Fruit fly (Drosophila melanogaster) whole organism, embryonic: ENCODE measurements around the gene Rrp47.

ENCODE experiments used
- Ada2b ChIP-seq: fragments of 200-800 bp; sonication (Bioruptor generic); IDR thresholded peaks from 2 replicates; pipeline ENCODE4 v1.3.6; 2022; ENCODE audit warnings: missing biosample characterization, missing genetic modification characterization
- Atf-2 ChIP-seq: fragments of 200-800 bp; sonication (Bioruptor generic); optimal IDR thresholded peaks from 2 replicates; lab custom pipeline; 2016; ENCODE audit warnings: missing biosample characterization, missing genetic modification characterization
- B-H2 ChIP-seq: fragments of 200-800 bp; sonication (Bioruptor generic); optimal IDR thresholded peaks from 2 replicates; lab custom pipeline; 2018; ENCODE audit warnings: missing biosample characterization, mild to moderate bottlenecking, missing genetic modification characterization
- BEAF-32 ChIP-seq: fragments of 200-800 bp; sonication (Bioruptor generic); optimal IDR thresholded peaks from 3 replicates; lab custom pipeline; 2017; ENCODE audit warnings: missing biosample characterization, missing genetic modification characterization, mild to moderate bottlenecking, moderate library complexity, missing genetic modification reagents
- CG10147 ChIP-seq: fragments of 200-800 bp; sonication (Bioruptor generic); optimal IDR thresholded peaks from 2 replicates; lab custom pipeline; 2019; ENCODE audit warnings: missing biosample characterization, mild to moderate bottlenecking, missing genetic modification characterization, moderate library complexity
- CG1024 ChIP-seq: fragments of 200-800 bp; sonication (Bioruptor generic); IDR thresholded peaks from 2 replicates; pipeline ENCODE4 v1.3.6; 2022; ENCODE audit warnings: missing biosample characterization, missing genetic modification characterization
- CG10543 ChIP-seq: fragments of 200-800 bp; sonication (Bioruptor generic); optimal IDR thresholded peaks from 3 replicates; lab custom pipeline; 2017; ENCODE audit warnings: missing biosample characterization, mild to moderate bottlenecking, missing genetic modification characterization, moderate library complexity
- CG12219 ChIP-seq: fragments of 200-800 bp; sonication (Bioruptor generic); optimal IDR thresholded peaks from 3 replicates; lab custom pipeline; 2018; ENCODE audit warnings: missing biosample characterization, mild to moderate bottlenecking, missing genetic modification characterization
- CG12236 ChIP-seq: fragments of 200-800 bp; sonication (Bioruptor generic); optimal IDR thresholded peaks from 2 replicates; lab custom pipeline; 2016; ENCODE audit warnings: missing biosample characterization, missing genetic modification characterization
- CG12942 ChIP-seq: fragments of 200-800 bp; sonication (Bioruptor generic); optimal IDR thresholded peaks from 3 replicates; lab custom pipeline; 2016; ENCODE audit warnings: missing biosample characterization, missing genetic modification characterization
- CG14710 ChIP-seq: fragments of 200-800 bp; sonication (Bioruptor generic); optimal IDR thresholded peaks from 3 replicates; lab custom pipeline; 2019; ENCODE audit warnings: missing biosample characterization, mild to moderate bottlenecking, missing genetic modification characterization, moderate library complexity
- CG15269 ChIP-seq: fragments of 200-800 bp; sonication (Bioruptor generic); optimal IDR thresholded peaks from 2 replicates; lab custom pipeline; 2018; ENCODE audit warnings: missing biosample characterization, mild to moderate bottlenecking, missing genetic modification characterization, moderate library complexity
- CG17385 ChIP-seq: fragments of 200-800 bp; sonication (Bioruptor generic); optimal IDR thresholded peaks from 3 replicates; lab custom pipeline; 2018; ENCODE audit warnings: missing biosample characterization, mild to moderate bottlenecking, missing genetic modification characterization
- CG17612 ChIP-seq: fragments of 200-800 bp; sonication (Bioruptor generic); IDR thresholded peaks from 2 replicates; pipeline ENCODE4 v1.3.6; 2022; ENCODE audit warnings: missing biosample characterization, missing genetic modification characterization
- CG1832 ChIP-seq: fragments of 200-800 bp; sonication (Bioruptor generic); optimal IDR thresholded peaks from 2 replicates; lab custom pipeline; 2017; ENCODE audit warnings: missing biosample characterization, mild to moderate bottlenecking, missing genetic modification characterization, inconsistent platforms
- CG2199 ChIP-seq: fragments of 200-800 bp; sonication (Bioruptor generic); IDR thresholded peaks from 3 replicates; pipeline ENCODE4 v1.3.6; 2022; ENCODE audit warnings: missing biosample characterization, missing genetic modification characterization
- CG3281 ChIP-seq: fragments of 200-800 bp; sonication (Bioruptor generic); optimal IDR thresholded peaks from 3 replicates; lab custom pipeline; 2017; ENCODE audit warnings: missing biosample characterization, mild to moderate bottlenecking, missing genetic modification characterization
- CG33557 ChIP-seq: fragments of 200-800 bp; sonication (Bioruptor generic); optimal IDR thresholded peaks from 2 replicates; lab custom pipeline; 2019; ENCODE audit warnings: missing biosample characterization, mild to moderate bottlenecking, missing genetic modification characterization, moderate library complexity
- CG43689 ChIP-seq: fragments of 200-800 bp; sonication (Bioruptor generic); IDR thresholded peaks from 2 replicates; pipeline ENCODE4 v1.3.6; 2022; ENCODE audit warnings: missing biosample characterization, missing genetic modification characterization
- CG6765 ChIP-seq: fragments of 200-800 bp; sonication (Bioruptor generic); optimal IDR thresholded peaks from 3 replicates; lab custom pipeline; 2017; ENCODE audit warnings: missing biosample characterization, mild to moderate bottlenecking, missing genetic modification characterization
- CG7357 ChIP-seq: fragments of 200-800 bp; sonication (Bioruptor generic); IDR thresholded peaks from 3 replicates; pipeline ENCODE4 v1.3.6; 2022; ENCODE audit warnings: missing biosample characterization, missing genetic modification characterization
- CG7556 ChIP-seq: fragments of 200-800 bp; sonication (Bioruptor generic); optimal IDR thresholded peaks from 2 replicates; lab custom pipeline; 2017; ENCODE audit warnings: missing biosample characterization, mild to moderate bottlenecking, missing genetic modification characterization
- CG8359 ChIP-seq: fragments of 200-800 bp; sonication (Bioruptor generic); optimal IDR thresholded peaks from 2 replicates; lab custom pipeline; 2017; ENCODE audit warnings: missing biosample characterization, mild to moderate bottlenecking, missing genetic modification characterization, borderline replicate concordance
- CG9437 ChIP-seq: fragments of 200-800 bp; sonication (Bioruptor generic); optimal IDR thresholded peaks from 2 replicates; lab custom pipeline; 2018; ENCODE audit warnings: missing biosample characterization, mild to moderate bottlenecking, missing genetic modification characterization
- CG9876 ChIP-seq: fragments of 200-800 bp; sonication (Bioruptor generic); optimal IDR thresholded peaks from 2 replicates; lab custom pipeline; 2016; ENCODE audit warnings: missing biosample characterization, missing genetic modification characterization
- Dp ChIP-seq: fragments of 200-800 bp; sonication (Bioruptor generic); optimal IDR thresholded peaks from 2 replicates; lab custom pipeline; 2018; ENCODE audit warnings: missing biosample characterization, mild to moderate bottlenecking, missing genetic modification characterization, moderate library complexity
- Drgx ChIP-seq: fragments of 200-800 bp; sonication (Bioruptor generic); IDR thresholded peaks from 2 replicates; pipeline ENCODE4 v1.3.6; 2022; ENCODE audit warnings: missing biosample characterization, missing genetic modification characterization
- E2f2 ChIP-seq: fragments of 200-800 bp; sonication (Bioruptor generic); IDR thresholded peaks from 2 replicates; pipeline ENCODE4 v1.3.6; 2022; ENCODE audit warnings: missing biosample characterization, missing genetic modification characterization
- HHEX ChIP-seq: fragments of 200-800 bp; sonication (Bioruptor generic); optimal IDR thresholded peaks from 3 replicates; lab custom pipeline; 2017; ENCODE audit warnings: missing biosample characterization, mild to moderate bottlenecking, missing genetic modification characterization, missing genetic modification reagents
- Myb ChIP-seq: fragments of 200-800 bp; sonication (Bioruptor generic); optimal IDR thresholded peaks from 2 replicates; lab custom pipeline; 2016; ENCODE audit warnings: missing biosample characterization, missing genetic modification characterization
- Nf-YB ChIP-seq: fragments of 200-800 bp; sonication (Bioruptor generic); optimal IDR thresholded peaks from 3 replicates; lab custom pipeline; 2019; ENCODE audit warnings: missing biosample characterization, mild to moderate bottlenecking, missing genetic modification characterization, moderate library complexity
- PHDP ChIP-seq: fragments of 200-800 bp; sonication (Bioruptor generic); optimal IDR thresholded peaks from 3 replicates; lab custom pipeline; 2018; ENCODE audit warnings: missing biosample characterization, mild to moderate bottlenecking, missing genetic modification characterization, moderate library complexity
- Ravus ChIP-seq: fragments of 200-800 bp; sonication (Bioruptor generic); IDR thresholded peaks from 2 replicates; pipeline ENCODE4 v1.3.6; 2022; ENCODE audit warnings: missing biosample characterization, missing genetic modification characterization
- Side ChIP-seq: fragments of 200-800 bp; sonication (Bioruptor generic); optimal IDR thresholded peaks from 2 replicates; lab custom pipeline; 2016; ENCODE audit warnings: missing biosample characterization, missing genetic modification characterization
- Sry-β ChIP-seq: fragments of 200-800 bp; sonication (Bioruptor generic); optimal IDR thresholded peaks from 2 replicates; lab custom pipeline; 2018; ENCODE audit warnings: missing biosample characterization, mild to moderate bottlenecking, missing genetic modification characterization, moderate library complexity
- ara ChIP-seq: fragments of 200-800 bp; sonication (Bioruptor generic); IDR thresholded peaks from 2 replicates; pipeline ENCODE4 v1.3.6; 2022; ENCODE audit warnings: missing biosample characterization, missing genetic modification characterization
- ato ChIP-seq: fragments of 200-800 bp; sonication (Bioruptor generic); IDR thresholded peaks from 2 replicates; pipeline ENCODE4 v1.3.6; 2022; ENCODE audit warnings: missing biosample characterization, missing genetic modification characterization; ENCODE audit not compliant: partially characterized antibody
- bab2 ChIP-seq: fragments of 200-800 bp; sonication (Bioruptor generic); optimal IDR thresholded peaks from 2 replicates; lab custom pipeline; 2016; ENCODE audit warnings: missing biosample characterization, missing genetic modification characterization
- chif ChIP-seq, 2 experiments: fragments of 200-800 bp; sonication (Bioruptor generic); optimal IDR thresholded peaks; 3 replicates each; lab custom pipeline; 2016; ENCODE audit warnings: missing biosample characterization in 2 of 2, missing genetic modification characterization in 2 of 2
- croc ChIP-seq: fragments of 200-800 bp; sonication (Bioruptor generic); conservative IDR thresholded peaks from 3 replicates; pipeline ENCODE4 v1.3.6; 2022; ENCODE audit warnings: missing biosample characterization, missing genetic modification characterization
- gcm2 ChIP-seq: fragments of 200-800 bp; sonication (Bioruptor generic); optimal IDR thresholded peaks from 2 replicates; lab custom pipeline; 2016; ENCODE audit warnings: missing biosample characterization, missing genetic modification characterization
- lilli ChIP-seq: fragments of 200-800 bp; sonication (Bioruptor generic); optimal IDR thresholded peaks from 3 replicates; lab custom pipeline; 2016; ENCODE audit warnings: missing biosample characterization, missing genetic modification characterization
- odd ChIP-seq: fragments of 200-800 bp; sonication (Bioruptor generic); optimal IDR thresholded peaks from 2 replicates; lab custom pipeline; 2017; ENCODE audit warnings: missing biosample characterization, mild to moderate bottlenecking, missing genetic modification characterization
- phol ChIP-seq: fragments of 200-800 bp; sonication (Bioruptor generic); optimal IDR thresholded peaks from 3 replicates; lab custom pipeline; 2018; ENCODE audit warnings: missing biosample characterization, mild to moderate bottlenecking, missing genetic modification characterization, moderate library complexity
- pita ChIP-seq: fragments of 200-800 bp; sonication (Bioruptor generic); optimal IDR thresholded peaks from 2 replicates; lab custom pipeline; 2017; ENCODE audit warnings: missing biosample characterization, mild to moderate bottlenecking, missing genetic modification characterization
- ro ChIP-seq: fragments of 200-800 bp; sonication (Bioruptor generic); IDR thresholded peaks from 2 replicates; pipeline ENCODE4 v1.3.6; 2022; ENCODE audit warnings: missing biosample characterization, missing genetic modification characterization
- row ChIP-seq: fragments of 200-800 bp; sonication (Bioruptor generic); IDR thresholded peaks from 3 replicates; pipeline ENCODE4 v1.3.6; 2022; ENCODE audit warnings: missing biosample characterization, missing genetic modification characterization
- sisA ChIP-seq: fragments of 200-800 bp; sonication (Bioruptor generic); IDR thresholded peaks from 2 replicates; pipeline ENCODE4 v1.3.6; 2022; ENCODE audit warnings: missing biosample characterization, missing genetic modification characterization
- sr ChIP-seq: fragments of 200-800 bp; sonication (Bioruptor generic); IDR thresholded peaks from 3 replicates; pipeline ENCODE4 v1.3.6; 2022; ENCODE audit warnings: missing biosample characterization, missing genetic modification characterization
- tio ChIP-seq: fragments of 200-800 bp; sonication (Bioruptor generic); optimal IDR thresholded peaks from 2 replicates; lab custom pipeline; 2017; ENCODE audit warnings: missing biosample characterization, missing genetic modification characterization, inconsistent platforms
- zfh1 ChIP-seq: fragments of 200-800 bp; sonication (Bioruptor generic); IDR thresholded peaks from 3 replicates; pipeline ENCODE4 v1.3.6; 2022; ENCODE audit warnings: missing biosample characterization, missing genetic modification characterization

Gene Rrp47

DNA sequence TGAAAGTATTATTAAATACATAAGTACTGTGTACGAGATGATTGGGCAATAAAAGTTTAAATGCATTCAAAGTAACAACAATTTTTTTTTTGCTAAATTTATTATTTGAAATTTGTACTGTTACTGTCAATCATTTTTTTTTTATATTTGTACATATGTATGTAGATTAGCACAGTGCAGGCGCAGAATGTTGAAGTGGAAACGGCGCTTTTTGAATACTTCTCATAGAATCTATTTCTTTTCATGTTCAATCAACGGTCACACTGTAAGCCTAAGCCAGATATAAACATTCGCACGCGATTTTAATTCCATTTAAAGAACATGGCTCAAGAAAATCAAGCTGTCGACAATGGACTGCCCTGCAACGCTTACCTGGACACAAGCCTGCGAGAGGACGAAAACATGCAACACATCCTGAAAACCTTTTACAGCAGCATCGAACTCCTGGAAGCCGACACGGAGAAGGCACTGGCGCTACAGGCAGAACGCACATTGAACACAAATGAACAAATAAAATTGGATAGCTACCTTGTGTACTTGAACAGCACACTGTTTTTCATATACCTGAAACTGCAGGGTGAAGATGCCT, at the start of gene Rrp47 (continued):
- TF ChIP-seq gcm2 (no peak), CG7357 (peak; percentile 93), CG9876 (no peak), CG12219 (no peak), HHEX (GFP tag; lab: Kevin White, UChicago) (no peak), ato (GFP tag; lab: Robert Waterston, UW) (no peak), E2f2 (GFP tag; lab: Robert Waterston, UW) (no peak), CG6765 (GFP tag; lab: Kevin White, UChicago) (no peak), CG17612 (GFP tag; lab: Robert Waterston, UW) (no peak), sisA (GFP tag; lab: Robert Waterston, UW) (no peak), row (GFP tag; lab: Robert Waterston, UW) (peak; percentile 54; the same call in 2 of the 3 replicates), pita (GFP tag; lab: Kevin White, UChicago) (no peak), CG10543 (no peak), zfh1 (GFP tag; lab: Robert Waterston, UW) (no peak), sr (GFP tag; lab: Robert Waterston, UW) (no peak), odd (GFP tag; lab: Kevin White, UChicago) (no peak), CG2199 (no peak), CG7556 (no peak), Dp (GFP tag; lab: Kevin White, UChicago) (peak; percentile 14), CG17385 (GFP tag; lab: Kevin White, UChicago) (no peak), Nf-YB (GFP tag; lab: Kevin White, UChicago) (no peak), CG10147 (GFP tag; lab: Kevin White, UChicago) (no peak), bab2 (GFP tag; lab: Kevin White, UChicago) (no peak), ara (GFP tag; lab: Robert Waterston, UW) (no peak), CG9437 (no peak), Ada2b (no peak), CG12942 (GFP tag; lab: Kevin White, UChicago) (no peak), chif (GFP tag; optimal IDR thresholded peaks at IDR 0.05; lab: Kevin White, UChicago) (no peak), Side (GFP tag; lab: Kevin White, UChicago) (no peak), CG14710 (tag; lab: Kevin White, UChicago) (peak; percentile 6), CG43689 (no peak), CG1832 (no peak), CG33557 (GFP tag; lab: Kevin White, UChicago) (no peak), CG12236 (no peak), tio (GFP tag; lab: Kevin White, UChicago) (no peak), BEAF-32 (peak; percentile 31), CG1024 (GFP tag; lab: Robert Waterston, UW) (peak; percentile 76), Atf-2 (GFP tag; lab: Kevin White, UChicago) (no peak), Sry-β (no peak), CG8359 (GFP tag; lab: Kevin White, UChicago) (no peak), Myb (GFP tag; lab: Kevin White, UChicago) (peak; percentile 4), croc (no peak), PHDP (tag; lab: Kevin White, UChicago) (no peak), ro (GFP tag; lab: Robert Waterston, UW) (no peak), B-H2 (no peak), Ravus (no peak), phol (tag; lab: Kevin White, UChicago) (peak; percentile 1), lilli (GFP tag; lab: Kevin White, UChicago) (no peak), Drgx (GFP tag; lab: Robert Waterston, UW) (no peak), CG3281 (GFP tag; lab: Kevin White, UChicago) (no peak), CG15269 (tag; lab: Kevin White, UChicago) (no peak)
